Worm (Caenorhabditis elegans): Measurements from ENCODE around the gene set-15.

set-15 gene

ce11 chrIV:4751814-4752213 is 28.2 kb downstream of the set-15 start, which contains the start of gene Y17G9B.4 (continued):
- TF ChIP-seq lsl-1 (GFP tag; optimal IDR thresholded peaks at IDR 0.05): peak; percentile 91
- peak; percentile 83 for TF ChIP-seq madf-6 (GFP tag; IDR thresholded peaks at IDR 0.05)
- TF ChIP-seq lin-26 (GFP tag; IDR thresholded peaks at IDR 0.05): no peak
- no peak for TF ChIP-seq K11D2.4 (GFP tag; IDR thresholded peaks at IDR 0.05)
- no peak for TF ChIP-seq snpc-4 (GFP tag; optimal IDR thresholded peaks at IDR 0.05)
- peak in 2 of 4 experiments; percentile 25 to 52 for TF ChIP-seq snpc-4 (tag; optimal IDR thresholded peaks at IDR 0.05)

ce11 chrIV:4749728-4750278 is 30.2 kb downstream of the set-15 start, which contains the start of the genes rpl-20 and Y17G9B.5:
TSS of gene rpl-20 (minus strand) at chrIV:4749778.
TSS of gene Y17G9B.5 (plus strand) at chrIV:4750240.
- TF ChIP-seq nhr-120 (GFP tag; IDR thresholded peaks at IDR 0.05): peak; percentile 96
- TF ChIP-seq ztf-18 (tag; optimal IDR thresholded peaks at IDR 0.05): peak; percentile 95
- TF ChIP-seq lin-40 (tag; optimal IDR thresholded peaks at IDR 0.05): peak; percentile 99
- TF ChIP-seq madf-6 (GFP tag; IDR thresholded peaks at IDR 0.05): peak; percentile 99
- TF ChIP-seq atf-7 (tag; optimal IDR thresholded peaks at IDR 0.05): peak; percentile 99
- peak; percentile 100 for TF ChIP-seq B0336.3 (GFP tag; IDR thresholded peaks at IDR 0.05)
- peak; percentile 92 for TF ChIP-seq T07F8.4 (tag; optimal IDR thresholded peaks at IDR 0.05)
- peak; percentile 99 for TF ChIP-seq ekl-4 (GFP tag; IDR thresholded peaks at IDR 0.05)
- peak; percentile 93 for TF ChIP-seq cebp-1 (GFP tag; IDR thresholded peaks at IDR 0.05)
- peak; percentile 99 for TF ChIP-seq cebp-1 (tag; optimal IDR thresholded peaks at IDR 0.05)
- TF ChIP-seq B0035.1 (tag; optimal IDR thresholded peaks at IDR 0.05): peak; percentile 96
- peak; percentile 100 for TF ChIP-seq lsl-1 (GFP tag; optimal IDR thresholded peaks at IDR 0.05)
- peak; percentile 97 for TF ChIP-seq madf-10 (tag; optimal IDR thresholded peaks at IDR 0.05)
- peak; percentile 45 for TF ChIP-seq rpc-1 (optimal IDR thresholded peaks at IDR 0.05)
- peak; percentile 14 for TF ChIP-seq rpc-1 (tag; optimal IDR thresholded peaks at IDR 0.05)
- peak; percentile 97 for TF ChIP-seq hrde-1 (tag; optimal IDR thresholded peaks at IDR 0.05; ENCODE audit: borderline replicate concordance)
- TF ChIP-seq madf-3 (GFP tag; IDR thresholded peaks at IDR 0.05): peak; percentile 99
- peak; percentile 99 for TF ChIP-seq lin-54 (GFP tag; optimal IDR thresholded peaks at IDR 0.05)
- TF ChIP-seq tlf-1 (GFP tag; optimal IDR thresholded peaks at IDR 0.05): peak; percentile 100
- TF ChIP-seq F57A8.1 (GFP tag; optimal IDR thresholded peaks at IDR 0.05): peak; percentile 84
- TF ChIP-seq tbx-9 (tag; optimal IDR thresholded peaks at IDR 0.05; ENCODE audit: borderline replicate concordance): peak; percentile 42
- peak; percentile 93 for TF ChIP-seq F10E7.11 (tag; optimal IDR thresholded peaks at IDR 0.05)
- TF ChIP-seq B0261.1 (tag; optimal IDR thresholded peaks at IDR 0.05): peak; percentile 47
- peak; percentile 98 for TF ChIP-seq F49E8.2 (tag; optimal IDR thresholded peaks at IDR 0.05; ENCODE audit: insufficient read depth)
- peak; percentile 100 for TF ChIP-seq athp-1 (tag; optimal IDR thresholded peaks at IDR 0.05)
- peak; percentile 92 for TF ChIP-seq ceh-40 (GFP tag; IDR thresholded peaks at IDR 0.05)
- TF ChIP-seq attf-3 (GFP tag; conservative IDR thresholded peaks at IDR 0.05): peak; percentile 87
- peak; percentile 84 for TF ChIP-seq sptf-2 (GFP tag; optimal IDR thresholded peaks at IDR 0.05)
- 0 out of 2 replicates have a peak, but pooled peaks have one; percentile 54 for TF ChIP-seq ceh-58 (GFP tag; IDR thresholded peaks at IDR 0.05)
- peak; percentile 99 for TF ChIP-seq K12H6.12 (tag; optimal IDR thresholded peaks at IDR 0.05)
- peak; percentile 88 for TF ChIP-seq ztf-25 (GFP tag; IDR thresholded peaks at IDR 0.05)
- peak; percentile 97 for TF ChIP-seq hsf-1 (GFP tag; IDR thresholded peaks at IDR 0.05)
- TF ChIP-seq hmg-1.2 (GFP tag; IDR thresholded peaks at IDR 0.05): peak; percentile 97
- TF ChIP-seq hmg-20 (GFP tag; IDR thresholded peaks at IDR 0.05): peak; percentile 98
- peak; percentile 100 for TF ChIP-seq somi-1 (GFP tag; optimal IDR thresholded peaks at IDR 0.05)
- TF ChIP-seq let-607 (tag; optimal IDR thresholded peaks at IDR 0.05): peak; percentile 95 to 97
- peak; percentile 94 for TF ChIP-seq ceh-100 (GFP tag; IDR thresholded peaks at IDR 0.05)
- peak; percentile 96 for TF ChIP-seq ets-4 (GFP tag; optimal IDR thresholded peaks at IDR 0.05)
- TF ChIP-seq rcor-1 (GFP tag; IDR thresholded peaks at IDR 0.05): peak; percentile 99
- peak; percentile 92 for TF ChIP-seq F39B2.1 (GFP tag; IDR thresholded peaks at IDR 0.05)
- TF ChIP-seq ztf-28 (GFP tag; IDR thresholded peaks at IDR 0.05): peak; percentile 95
- no peak for TF ChIP-seq hlh-26 (GFP tag; conservative IDR thresholded peaks at IDR 0.05)

All from whole organism, young adult.